Worm (Caenorhabditis elegans): ENCODE results near the gene srx-78.

DNA sequence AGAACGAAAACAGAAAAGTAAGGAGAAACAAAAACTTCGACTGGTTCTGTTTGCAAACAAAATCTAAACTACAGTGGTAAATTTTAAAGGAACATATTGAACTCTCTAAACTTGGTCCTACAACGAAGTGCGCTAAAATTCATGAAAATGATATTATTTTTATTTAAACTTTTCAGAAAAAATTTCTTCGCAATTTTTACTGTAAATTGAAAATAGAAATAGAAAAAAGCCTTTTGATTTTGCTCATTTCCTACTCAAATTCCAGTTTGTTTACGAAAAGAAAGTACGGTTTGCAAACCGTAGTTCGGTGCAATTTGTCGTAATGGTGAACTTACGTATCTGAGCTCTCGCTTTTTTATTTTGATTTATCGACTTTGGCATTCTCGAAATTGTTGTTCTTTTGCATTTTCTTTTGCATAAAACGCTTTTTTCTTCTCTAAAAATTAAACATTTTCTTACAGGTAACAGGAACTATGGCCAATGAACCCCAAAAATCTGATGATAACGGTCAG, 29.0 kb upstream of the srx-78 start, which contains the start of gene otub-1:
- no peak for TF ChIP-seq snpc-4 (tag; optimal IDR thresholded peaks at IDR 0.05)
- TF ChIP-seq lsy-2 (tag; optimal IDR thresholded peaks at IDR 0.05): no peak
- no peak for TF ChIP-seq ces-1 (GFP tag; optimal IDR thresholded peaks at IDR 0.05)
- TF ChIP-seq nhr-2 (tag; optimal IDR thresholded peaks at IDR 0.05): no peak
- no peak for TF ChIP-seq cnd-1 (tag; optimal IDR thresholded peaks at IDR 0.05)
- TF ChIP-seq unc-39 (tag; optimal IDR thresholded peaks at IDR 0.05): no peak
- TF ChIP-seq hlh-1 (tag; optimal IDR thresholded peaks at IDR 0.05): no peak
- no peak for TF ChIP-seq nhr-76 (tag; optimal IDR thresholded peaks at IDR 0.05)
- TF ChIP-seq nhr-12 (tag; optimal IDR thresholded peaks at IDR 0.05): no peak
- TF ChIP-seq ceh-83 (GFP tag; optimal IDR thresholded peaks at IDR 0.05): no peak
- no peak for TF ChIP-seq elt-3 (tag; optimal IDR thresholded peaks at IDR 0.05)
- no peak for TF ChIP-seq pha-4 (tag; optimal IDR thresholded peaks at IDR 0.05)
